Fruit fly (Drosophila melanogaster) whole organism, wandering third instar larva: ENCODE measurements around the gene Mco4.

ENCODE experiments used
- CG9705 ChIP-seq: fragments of 200-800 bp; sonication (Bioruptor generic); optimal IDR thresholded peaks from 2 replicates; lab custom pipeline; 2018; ENCODE audit warnings: missing biosample characterization, mild to moderate bottlenecking, missing genetic modification characterization
- OdsH ChIP-seq: fragments of 200-800 bp; sonication (Bioruptor generic); optimal IDR thresholded peaks from 2 replicates; lab custom pipeline; 2016; ENCODE audit warnings: missing biosample characterization, mild to moderate bottlenecking, missing genetic modification characterization
- Sp1 ChIP-seq: fragments of 200-800 bp; sonication (Bioruptor generic); optimal IDR thresholded peaks from 3 replicates; lab custom pipeline; 2019; ENCODE audit warnings: missing biosample characterization, mild to moderate bottlenecking, missing genetic modification characterization, moderate library complexity
- ey ChIP-seq: fragments of 200-800 bp; sonication (Bioruptor generic); optimal IDR thresholded peaks from 2 replicates; lab custom pipeline; 2016; ENCODE audit warnings: missing biosample characterization, missing genetic modification characterization
- foxo ChIP-seq, 2 experiments: fragments of 200-800 bp; sonication (Bioruptor generic); optimal IDR thresholded peaks; 2 replicates in 1 of 2; 3 replicates in 1 of 2; lab custom pipeline; 2016 to 2017; ENCODE audit warnings: missing biosample characterization in 2 of 2, missing genetic modification characterization in 2 of 2
- psq ChIP-seq: fragments of 200-800 bp; sonication (Bioruptor generic); optimal IDR thresholded peaks from 3 replicates; lab custom pipeline; 2017; ENCODE audit warnings: missing biosample characterization, mild to moderate bottlenecking, missing genetic modification characterization, moderate library complexity

DNA sequence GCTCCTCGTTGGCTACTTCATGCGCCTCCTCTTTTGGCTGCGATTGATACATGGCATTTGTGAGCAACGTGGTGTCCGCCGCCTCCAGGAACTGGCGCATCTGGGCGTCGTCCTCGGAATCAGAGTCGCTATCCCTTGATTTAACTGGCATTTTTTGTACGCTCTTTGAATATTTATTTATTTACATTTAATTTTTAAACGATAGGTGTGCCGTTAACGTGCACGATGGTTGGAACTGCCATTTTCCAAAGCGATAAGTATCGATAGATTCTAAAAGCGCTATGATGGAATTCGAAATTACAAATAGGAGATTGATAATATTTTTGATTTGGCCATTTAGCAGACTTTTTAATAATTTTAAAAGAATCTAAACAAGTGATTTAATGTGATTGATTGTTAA is 3.5 kb downstream of the Mco4 start, which contains the start of gene CG32554:
- TF ChIP-seq foxo (GFP tag; optimal IDR thresholded peaks at IDR 0.05; lab: Kevin White, UChicago), result no peak
- TF ChIP-seq ey, result no peak
- TF ChIP-seq OdsH (GFP tag; lab: Kevin White, UChicago), result no peak
- no peak for TF ChIP-seq psq
- no peak for TF ChIP-seq Sp1 (GFP tag; lab: Kevin White, UChicago)
- TF ChIP-seq CG9705 (GFP tag; lab: Kevin White, UChicago), result no peak
